Worm (Caenorhabditis elegans) whole organism, early embryonic: ENCODE results near the gene gna-1.

Experiments used
- ama-1 ChIP-seq: fragments of 150-350 bp; optimal IDR thresholded peaks from 2 replicates; lab custom pipeline; 2014
- ceh-36 ChIP-seq: sonication (generic microtip); optimal IDR thresholded peaks from 2 replicates; lab custom pipeline; 2016; ENCODE audit warnings: missing genetic modification characterization, inconsistent platforms, missing compliant biosample characterization
- hmbx-1 ChIP-seq: sonication (generic microtip); optimal IDR thresholded peaks from 2 replicates; lab custom pipeline; 2016; ENCODE audit warnings: mild to moderate bottlenecking, missing genetic modification characterization, missing compliant biosample characterization
- hmg-4 ChIP-seq: fragments of 200-800 bp; sonication (Bioruptor generic); optimal IDR thresholded peaks from 2 replicates; lab custom pipeline; 2018; ENCODE audit warnings: mild to moderate bottlenecking, missing genetic modification characterization, missing compliant biosample characterization
- pes-1 ChIP-seq: fragments of 200-800 bp; sonication (Bioruptor generic); IDR thresholded peaks from 2 replicates; pipeline ENCODE4 v1.3.6; 2022; ENCODE audit warnings: missing genetic modification reagents, missing genetic modification characterization, missing compliant biosample characterization
- scrt-1 ChIP-seq: fragments of 200-800 bp; sonication (Bioruptor generic); IDR thresholded peaks from 2 replicates; pipeline ENCODE4 v1.3.6; 2022; ENCODE audit warnings: missing genetic modification characterization, missing compliant biosample characterization
- tbx-11 ChIP-seq: fragments of 200-800 bp; sonication (Bioruptor generic); IDR thresholded peaks from 2 replicates; pipeline ENCODE4 v1.3.6; 2022; ENCODE audit warnings: missing genetic modification characterization, missing compliant biosample characterization
- tra-4 ChIP-seq: sonication (generic microtip); optimal IDR thresholded peaks from 2 replicates; lab custom pipeline; 2017; ENCODE audit warnings: missing genetic modification characterization, missing compliant biosample characterization

ce11 chrV:10276038-10276437 lies 43.9 kb downstream of the gna-1 start:
- TF ChIP-seq ceh-36 (tag; lab: Kevin White, UChicago) (no peak), tbx-11 (GFP tag; lab: Robert Waterston, UW) (no peak), hmbx-1 (tag; lab: Kevin White, UChicago) (no peak), tra-4 (tag; lab: Kevin White, UChicago) (no peak), scrt-1 (GFP tag; lab: Robert Waterston, UW) (no peak), ama-1 (lab: Kevin White, UChicago) (no peak), pes-1 (GFP tag; lab: Robert Waterston, UW) (no peak), hmg-4 (GFP tag; lab: Kevin White, UChicago) (no peak)
